Worm (Caenorhabditis elegans) whole organism, mixed stage, embryonic: ENCODE results near the gene fbxa-27.

Experiments used
- blmp-1 ChIP-seq: fragments of 150-350 bp; optimal IDR thresholded peaks from 2 replicates; lab custom pipeline; 2014; ENCODE audit warnings: missing biosample characterization, missing genetic modification characterization
- ceh-83 ChIP-seq: fragments of 200-800 bp; sonication (Bioruptor generic); optimal IDR thresholded peaks from 2 replicates; lab custom pipeline; 2018; ENCODE audit warnings: mild to moderate bottlenecking, missing genetic modification characterization, missing compliant biosample characterization
- ces-1 ChIP-seq: fragments of 150-350 bp; optimal IDR thresholded peaks from 2 replicates; lab custom pipeline; 2014; ENCODE audit warnings: missing biosample characterization, missing genetic modification reagents, missing genetic modification characterization
- cnd-1 ChIP-seq: fragments of 200-800 bp; sonication (Bioruptor generic); optimal IDR thresholded peaks from 2 replicates; lab custom pipeline; 2018; ENCODE audit warnings: mild to moderate bottlenecking, missing genetic modification characterization, missing compliant biosample characterization
- elt-1 ChIP-seq: sonication (generic microtip); optimal IDR thresholded peaks from 2 replicates; lab custom pipeline; 2017; ENCODE audit warnings: missing genetic modification characterization, mild to moderate bottlenecking, missing compliant biosample characterization, antibody characterized with exemption, moderate library complexity, borderline replicate concordance; ENCODE audit not compliant: insufficient read depth
- nhr-28 ChIP-seq: fragments of 150-350 bp; optimal IDR thresholded peaks from 2 replicates; lab custom pipeline; 2014; ENCODE audit warnings: missing biosample characterization, missing genetic modification characterization
- unc-62 ChIP-seq: fragments of 150-350 bp; optimal IDR thresholded peaks from 2 replicates; lab custom pipeline; 2014; ENCODE audit warnings: missing biosample characterization, missing genetic modification reagents, missing genetic modification characterization

DNA sequence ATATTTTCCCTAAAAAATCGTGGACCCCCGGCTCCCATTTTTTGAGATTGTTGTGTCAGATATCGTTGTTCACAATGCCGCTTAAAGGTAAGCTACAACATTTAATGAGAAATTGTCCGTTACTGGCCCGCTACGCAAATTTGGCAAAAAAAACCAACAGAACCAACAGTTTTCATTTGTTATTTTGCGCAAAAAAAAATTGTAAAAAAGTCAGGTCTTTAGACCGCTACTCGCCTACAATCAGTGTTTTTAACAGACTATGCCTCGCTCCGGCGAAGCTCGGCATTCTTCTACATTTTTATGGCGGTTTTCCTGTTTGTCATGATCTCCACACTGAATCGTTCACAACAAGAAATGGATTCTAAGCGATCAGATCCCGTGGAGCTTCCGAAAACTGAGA is 33.9 kb upstream of the fbxa-27 start, which contains the start of gene Y82E9BL.12:
- no peak for TF ChIP-seq ces-1 (GFP tag; lab: Kevin White, UChicago)
- no peak for TF ChIP-seq blmp-1 (tag; lab: Kevin White, UChicago)
- TF ChIP-seq ceh-83 = no peak
- no peak for TF ChIP-seq nhr-28 (tag; lab: Kevin White, UChicago)
- TF ChIP-seq elt-1 (tag; lab: Kevin White, UChicago) = no peak
- no peak for TF ChIP-seq cnd-1 (tag; lab: Kevin White, UChicago)
- no peak for TF ChIP-seq unc-62 (GFP tag; lab: Kevin White, UChicago)
